Fruit fly (Drosophila melanogaster) whole organism, adult: ENCODE results near the gene hb.

Experiments used
- CG11617 ChIP-seq: fragments of 200-800 bp; sonication (Bioruptor generic); optimal IDR thresholded peaks from 2 replicates; lab custom pipeline; 2017; ENCODE audit warnings: mild to moderate bottlenecking, missing biosample characterization, missing genetic modification reagents, missing genetic modification characterization
- CG12768 ChIP-seq: fragments of 200-800 bp; sonication (Bioruptor generic); optimal IDR thresholded peaks from 2 replicates; lab custom pipeline; 2017; ENCODE audit warnings: missing biosample characterization, missing genetic modification characterization, mild to moderate bottlenecking, moderate library complexity, missing genetic modification reagents
- CG14711 ChIP-seq: fragments of 200-800 bp; sonication (Bioruptor generic); optimal IDR thresholded peaks from 2 replicates; lab custom pipeline; 2018; ENCODE audit warnings: missing biosample characterization, mild to moderate bottlenecking, missing genetic modification characterization, moderate library complexity
- CG1620 ChIP-seq: fragments of 200-800 bp; sonication (Bioruptor generic); optimal IDR thresholded peaks from 2 replicates; lab custom pipeline; 2016; ENCODE audit warnings: missing biosample characterization, missing genetic modification characterization
- CG33017 ChIP-seq: fragments of 200-800 bp; sonication (Bioruptor generic); optimal IDR thresholded peaks from 2 replicates; lab custom pipeline; 2018; ENCODE audit warnings: missing biosample characterization, mild to moderate bottlenecking, missing genetic modification characterization, moderate library complexity
- CG5204 ChIP-seq: fragments of 200-800 bp; sonication (Bioruptor generic); optimal IDR thresholded peaks from 2 replicates; lab custom pipeline; 2016; ENCODE audit warnings: missing biosample characterization, missing genetic modification characterization
- CG7045 ChIP-seq: fragments of 200-800 bp; sonication (Bioruptor generic); optimal IDR thresholded peaks from 2 replicates; lab custom pipeline; 2017; ENCODE audit warnings: missing biosample characterization, mild to moderate bottlenecking, missing genetic modification characterization
- CG7101 ChIP-seq: fragments of 200-800 bp; sonication (Bioruptor generic); optimal IDR thresholded peaks from 2 replicates; lab custom pipeline; 2018; ENCODE audit warnings: missing biosample characterization, mild to moderate bottlenecking, missing genetic modification characterization, moderate library complexity
- Clk ChIP-seq: fragments of 200-800 bp; sonication (Bioruptor generic); optimal IDR thresholded peaks from 2 replicates; lab custom pipeline; 2017; ENCODE audit warnings: missing biosample characterization, missing genetic modification characterization
- Crg-1 ChIP-seq: fragments of 200-800 bp; sonication (Bioruptor generic); optimal IDR thresholded peaks from 2 replicates; lab custom pipeline; 2016; ENCODE audit warnings: missing biosample characterization, missing genetic modification characterization
- Hr96 ChIP-seq: fragments of 200-800 bp; sonication (Bioruptor generic); optimal IDR thresholded peaks from 2 replicates; lab custom pipeline; 2016; ENCODE audit warnings: missing biosample characterization, missing genetic modification characterization
- Mnt ChIP-seq: fragments of 200-800 bp; sonication (Bioruptor generic); optimal IDR thresholded peaks from 2 replicates; lab custom pipeline; 2016; ENCODE audit warnings: missing biosample characterization, mild to moderate bottlenecking, missing genetic modification characterization
- bab1 ChIP-seq: fragments of 200-800 bp; sonication (Bioruptor generic); optimal IDR thresholded peaks from 3 replicates; lab custom pipeline; 2019; ENCODE audit warnings: missing biosample characterization, mild to moderate bottlenecking, missing genetic modification characterization, moderate library complexity
- cic ChIP-seq: fragments of 200-800 bp; sonication (Bioruptor generic); optimal IDR thresholded peaks from 2 replicates; lab custom pipeline; 2017; ENCODE audit warnings: missing biosample characterization, mild to moderate bottlenecking, missing genetic modification characterization, moderate library complexity
- cnc ChIP-seq, 2 experiments: fragments of >200 bp; optimal IDR thresholded peaks; 2 replicates each; lab custom pipeline; 2017
- kay ChIP-seq: fragments of 200-800 bp; sonication (Bioruptor generic); peaks from one replicate; lab custom pipeline; 2016; ENCODE audit warnings: missing biosample characterization, missing genetic modification characterization, borderline replicate concordance
- ovo ChIP-seq: fragments of 200-800 bp; sonication (Bioruptor generic); optimal IDR thresholded peaks from 2 replicates; lab custom pipeline; 2016; ENCODE audit warnings: missing biosample characterization, missing genetic modification characterization
- pad ChIP-seq: fragments of 200-800 bp; sonication (Bioruptor generic); optimal IDR thresholded peaks from 3 replicates; lab custom pipeline; 2017; ENCODE audit warnings: missing biosample characterization, missing genetic modification characterization, mild to moderate bottlenecking, moderate library complexity, missing genetic modification reagents
- tj ChIP-seq: fragments of 200-800 bp; sonication (Bioruptor generic); optimal IDR thresholded peaks from 3 replicates; lab custom pipeline; 2017; ENCODE audit warnings: missing biosample characterization, mild to moderate bottlenecking, missing genetic modification characterization, moderate library complexity
- toe ChIP-seq: fragments of 200-800 bp; sonication (Bioruptor generic); optimal IDR thresholded peaks from 2 replicates; lab custom pipeline; 2016; ENCODE audit warnings: missing biosample characterization, missing genetic modification characterization

hb gene

DNA sequence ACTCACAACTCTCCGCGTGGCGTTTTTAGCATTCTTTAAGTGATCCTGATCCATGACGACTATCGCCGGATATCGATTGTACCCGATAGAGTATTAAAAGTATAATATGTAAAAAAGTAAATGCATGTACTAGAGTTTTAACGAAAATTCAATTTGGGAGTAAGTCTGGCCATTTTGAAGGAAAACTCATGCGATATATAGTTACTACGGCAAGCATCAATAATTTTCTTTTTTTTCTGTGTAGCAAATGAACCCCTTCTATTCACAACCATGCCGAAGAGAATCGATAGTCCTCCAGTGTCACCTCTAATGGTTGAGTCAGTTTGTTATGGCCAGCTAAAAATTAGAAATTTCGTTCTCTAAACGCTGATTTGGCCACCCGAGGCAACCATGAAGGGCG lies 44.9 kb downstream of the hb start, which contains the start of the genes Sys1 and Dhod:
Gene Sys1, plus strand, starts transcription at position 91 of the 400 bp plus-strand sequence.
Gene Dhod, minus strand, starts transcription at position 186 of the 400 bp plus-strand sequence.
- TF ChIP-seq bab1 (GFP tag; lab: Kevin White, UChicago), result peak; percentile 89
- peak; percentile 74 for TF ChIP-seq CG1620 (GFP tag; lab: Kevin White, UChicago)
- peak; percentile 54 for TF ChIP-seq CG33017
- TF ChIP-seq ovo (GFP tag; lab: Kevin White, UChicago), result peak; percentile 19
- peak; percentile 47 for TF ChIP-seq pad (GFP tag; lab: Kevin White, UChicago)
- TF ChIP-seq CG7101 (tag; lab: Kevin White, UChicago), result peak; percentile 74
- peak; percentile 81 for TF ChIP-seq CG14711 (tag; lab: Kevin White, UChicago)
- TF ChIP-seq Clk (GFP tag; lab: Kevin White, UChicago), result peak; percentile 16
- no peak for TF ChIP-seq cnc (optimal IDR thresholded peaks at IDR 0.05; lab: Kevin White, UChicago)
- TF ChIP-seq Mnt (GFP tag; lab: Kevin White, UChicago), result peak; percentile 87
- peak; percentile 79 for TF ChIP-seq Crg-1 (GFP tag; lab: Kevin White, UChicago)
- peak; percentile 46 for TF ChIP-seq tj (GFP tag; lab: Kevin White, UChicago)
- TF ChIP-seq Hr96 (GFP tag; lab: Kevin White, UChicago), result peak; percentile 76
- TF ChIP-seq CG5204, result no peak
- TF ChIP-seq cic (GFP tag; lab: Kevin White, UChicago), result peak; percentile 9
- TF ChIP-seq kay (GFP tag; lab: Kevin White, UChicago), result no peak
- TF ChIP-seq CG12768 (GFP tag; lab: Kevin White, UChicago), result peak; percentile 71
- TF ChIP-seq CG7045 (GFP tag; lab: Kevin White, UChicago), result peak; percentile 49
- TF ChIP-seq CG11617, result peak; percentile 75
- peak; percentile 84 for TF ChIP-seq toe (GFP tag; lab: Kevin White, UChicago)

DNA sequence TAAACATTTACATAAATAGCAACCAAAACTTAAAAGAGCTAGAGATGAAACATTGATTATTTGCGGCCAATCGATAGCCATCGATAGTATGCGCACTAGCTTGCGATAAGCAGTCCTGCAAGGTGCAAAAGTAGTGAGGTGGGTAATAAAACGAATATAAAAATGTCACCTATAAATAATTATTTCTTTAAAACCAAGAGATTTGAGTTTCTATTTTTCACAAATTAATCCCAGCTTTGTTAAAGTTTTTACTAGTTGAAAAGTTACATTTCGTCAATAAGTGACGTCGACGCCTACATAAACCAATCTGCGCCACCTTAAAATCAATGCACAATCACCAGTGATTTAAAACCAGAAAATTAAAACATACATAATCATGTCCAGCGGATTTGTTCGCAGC lies 46.9 kb downstream of the hb start, which contains the start of the genes Mkk4 and SLIRP2:
Gene Mkk4, minus strand, starts transcription at position 56 of the 400 bp plus-strand sequence.
Gene SLIRP2, plus strand, starts transcription at position 344 of the 400 bp plus-strand sequence.
- TF ChIP-seq Mnt (GFP tag; lab: Kevin White, UChicago), result peak; percentile 96
- peak; percentile 99 for TF ChIP-seq toe (GFP tag; lab: Kevin White, UChicago)
- TF ChIP-seq Crg-1 (GFP tag; lab: Kevin White, UChicago), result peak; percentile 98
- peak; percentile 96 for TF ChIP-seq ovo (GFP tag; lab: Kevin White, UChicago)
- no peak for TF ChIP-seq kay (GFP tag; lab: Kevin White, UChicago)
- TF ChIP-seq CG7045 (GFP tag; lab: Kevin White, UChicago), result peak; percentile 98
- no peak for TF ChIP-seq cnc (optimal IDR thresholded peaks at IDR 0.05; lab: Kevin White, UChicago)
- peak; percentile 90 for TF ChIP-seq tj (GFP tag; lab: Kevin White, UChicago)
- TF ChIP-seq pad (GFP tag; lab: Kevin White, UChicago), result peak; percentile 90
- TF ChIP-seq Clk (GFP tag; lab: Kevin White, UChicago), result peak; percentile 97
- TF ChIP-seq CG5204, result peak; percentile 98
- TF ChIP-seq CG11617, result peak; percentile 99
- peak; percentile 99 for TF ChIP-seq bab1 (GFP tag; lab: Kevin White, UChicago)
- peak; percentile 98 for TF ChIP-seq CG33017
- TF ChIP-seq Hr96 (GFP tag; lab: Kevin White, UChicago), result peak; percentile 98
- peak; percentile 96 for TF ChIP-seq CG14711 (tag; lab: Kevin White, UChicago)
- TF ChIP-seq CG7101 (tag; lab: Kevin White, UChicago), result peak; percentile 98
- peak; percentile 88 for TF ChIP-seq cic (GFP tag; lab: Kevin White, UChicago)
- TF ChIP-seq CG12768 (GFP tag; lab: Kevin White, UChicago), result peak; percentile 98
- peak; percentile 99 for TF ChIP-seq CG1620 (GFP tag; lab: Kevin White, UChicago)

DNA sequence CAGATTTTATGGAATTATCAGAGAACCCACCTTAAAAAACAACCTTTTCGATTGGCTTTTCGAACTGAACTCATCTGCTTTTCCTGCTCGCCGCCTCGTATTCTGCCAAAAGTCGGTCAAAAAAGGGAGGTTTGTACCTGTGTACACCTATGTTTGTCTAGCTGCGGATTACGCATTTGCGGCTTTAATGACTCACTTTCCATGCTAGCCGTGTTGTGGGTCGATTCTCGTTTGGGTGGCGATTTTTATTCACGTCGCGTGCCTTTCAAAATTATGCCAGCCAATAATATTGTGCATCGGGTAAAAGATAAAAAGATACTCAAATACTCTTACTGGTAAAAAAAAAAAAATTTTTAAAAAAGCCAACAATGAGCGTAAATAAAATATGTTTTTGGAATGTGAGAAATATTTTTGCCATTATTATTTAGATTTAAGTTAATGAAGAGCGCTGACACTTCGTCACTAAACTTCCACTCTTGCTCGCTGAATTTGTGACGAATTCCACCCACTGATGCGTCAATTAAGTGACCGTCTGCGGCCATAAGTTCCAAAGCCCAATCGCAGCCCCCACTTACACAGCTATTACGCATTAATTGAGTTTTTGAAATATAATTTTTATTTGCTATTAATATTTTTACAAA lies 51.9 kb downstream of the hb start, which contains the start of gene Cyp313b1:
Gene Cyp313b1, minus strand, starts transcription at position 71 of the 641 bp plus-strand sequence.
- TF ChIP-seq CG12768 (GFP tag; lab: Kevin White, UChicago) (no peak), Crg-1 (GFP tag; lab: Kevin White, UChicago) (no peak), Mnt (GFP tag; lab: Kevin White, UChicago) (no peak), CG1620 (GFP tag; lab: Kevin White, UChicago) (no peak), Hr96 (GFP tag; lab: Kevin White, UChicago) (no peak), bab1 (GFP tag; lab: Kevin White, UChicago) (no peak), CG14711 (tag; lab: Kevin White, UChicago) (no peak), CG7045 (GFP tag; lab: Kevin White, UChicago) (no peak), toe (GFP tag; lab: Kevin White, UChicago) (no peak), kay (GFP tag; lab: Kevin White, UChicago) (no peak), cic (GFP tag; lab: Kevin White, UChicago) (no peak), Clk (GFP tag; lab: Kevin White, UChicago) (no peak), cnc (optimal IDR thresholded peaks at IDR 0.05; lab: Kevin White, UChicago) (no peak)

DNA sequence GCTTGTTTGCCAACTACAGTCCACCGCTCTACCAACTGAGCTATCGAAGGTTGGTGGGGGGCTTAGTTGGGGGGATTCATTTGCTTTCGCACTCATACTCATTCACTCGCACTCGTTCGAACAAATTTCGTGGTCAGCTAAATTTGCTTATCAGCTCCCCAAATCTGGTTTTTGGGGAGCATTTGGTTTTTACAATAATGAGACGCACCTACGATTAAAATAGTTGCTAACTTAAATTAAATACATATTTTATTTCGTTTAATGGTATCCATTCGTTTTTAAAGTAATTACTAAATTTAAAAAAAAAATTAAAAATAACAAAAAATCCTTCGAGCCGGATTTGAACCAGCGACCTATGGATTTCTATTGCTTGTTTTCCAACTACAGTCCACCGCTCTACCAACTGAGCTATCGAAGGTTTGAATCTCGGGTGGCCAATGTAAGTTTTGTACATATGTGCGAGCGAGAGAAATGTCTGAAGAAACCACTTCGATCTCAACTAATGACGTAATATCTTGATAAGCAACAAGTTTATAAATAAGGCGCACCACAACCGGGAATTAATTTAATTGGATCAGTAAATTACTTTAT lies 55.2 kb downstream of the hb start:
- TF ChIP-seq CG14711 (tag; lab: Kevin White, UChicago), result no peak
- TF ChIP-seq bab1 (GFP tag; lab: Kevin White, UChicago), result peak; percentile 10
- peak; percentile 79 for TF ChIP-seq kay (GFP tag; lab: Kevin White, UChicago)
- TF ChIP-seq tj (GFP tag; lab: Kevin White, UChicago), result peak; percentile 90
- TF ChIP-seq Mnt (GFP tag; lab: Kevin White, UChicago), result no peak
